Worm (Caenorhabditis elegans): ENCODE data around the gene srx-93.
"Not testable (repeated sequence)": the region's sequence is repeated elsewhere in the genome, so short reads cannot be mapped to it uniquely, and the experiment has no call there.

The srx-93 gene

ce11 chrV:3581034-3581433, 39.5 kb downstream of the srx-93 start:
- no peak for TF ChIP-seq unc-62 (GFP tag; optimal IDR thresholded peaks at IDR 0.05)

- TF ChIP-seq unc-62 (GFP tag; optimal IDR thresholded peaks at IDR 0.05) = no peak
Measured at ce11 chrV:3580385-3580784, 40.1 kb downstream of the srx-93 start.

- no peak for TF ChIP-seq unc-62 (GFP tag; optimal IDR thresholded peaks at IDR 0.05)
Measured at ce11 chrV:3579795-3580194, 40.7 kb downstream of the srx-93 start.

ce11 chrV:3579248-3579647, 41.3 kb downstream of the srx-93 start:
- TF ChIP-seq unc-62 (GFP tag; optimal IDR thresholded peaks at IDR 0.05) = no peak

- no peak for TF ChIP-seq unc-62 (GFP tag; optimal IDR thresholded peaks at IDR 0.05)
Measured at ce11 chrV:3578813-3579212, 41.7 kb downstream of the srx-93 start, which contains the start of gene pygl-1. TSS of gene pygl-1 (plus strand) at chrV:3579023.

ce11 chrV:3575759-3576158, 44.7 kb downstream of the srx-93 start, which contains the start of gene grl-27:
TSS of gene grl-27 (minus strand) at chrV:3575859.
- no peak for TF ChIP-seq unc-62 (GFP tag; optimal IDR thresholded peaks at IDR 0.05)

- TF ChIP-seq unc-62 (GFP tag; optimal IDR thresholded peaks at IDR 0.05) = not testable (repeated sequence)
Measured at ce11 chrV:3572408-3572807, 48.1 kb downstream of the srx-93 start, which contains the start of gene F40C5.1. TSS of gene F40C5.1 (plus strand) at chrV:3572708.

- TF ChIP-seq unc-62 (GFP tag; optimal IDR thresholded peaks at IDR 0.05) = not testable (repeated sequence)
Measured at ce11 chrV:3570695-3571094, 49.8 kb downstream of the srx-93 start, which contains the start of gene F40C5.2. TSS of gene F40C5.2 (plus strand) at chrV:3570995.
